Worm (Caenorhabditis elegans) whole organism, L3 larva: Measurements from ENCODE around the gene lgc-16.

ENCODE experiments used
- ama-1 ChIP-seq: fragments of 150-350 bp; optimal IDR thresholded peaks from 2 replicates; lab custom pipeline; 2018
- fkh-2 ChIP-seq: fragments of 150-350 bp; optimal IDR thresholded peaks from 2 replicates; lab custom pipeline; 2014; ENCODE audit warnings: missing biosample characterization, missing genetic modification reagents, missing genetic modification characterization

The lgc-16 gene

DNA sequence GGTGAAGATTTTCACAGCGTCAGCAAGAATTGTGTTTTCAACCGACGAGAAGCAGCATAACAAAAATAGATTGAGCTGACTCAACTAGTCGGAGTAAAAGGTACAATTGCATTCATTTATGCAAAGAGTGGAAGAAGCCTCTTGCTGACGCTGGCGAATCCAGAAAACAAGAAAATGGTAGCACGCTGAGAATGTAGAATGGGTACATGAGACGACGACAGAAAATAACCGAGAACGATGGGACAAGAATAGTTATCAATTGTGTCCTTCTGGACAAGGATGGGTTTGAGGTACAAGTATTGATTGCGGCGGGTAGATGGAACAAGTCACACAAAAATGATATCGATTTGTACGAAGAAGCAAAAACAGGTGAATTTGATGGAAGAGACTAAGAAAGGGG, 51.0 kb downstream of the lgc-16 start:
- TF ChIP-seq ama-1 (lab: Kevin White, UChicago) (peak; percentile 67), fkh-2 (tag; lab: Kevin White, UChicago) (no peak)
